Worm (Caenorhabditis elegans): Measurements from ENCODE around the gene col-148.

DNA sequence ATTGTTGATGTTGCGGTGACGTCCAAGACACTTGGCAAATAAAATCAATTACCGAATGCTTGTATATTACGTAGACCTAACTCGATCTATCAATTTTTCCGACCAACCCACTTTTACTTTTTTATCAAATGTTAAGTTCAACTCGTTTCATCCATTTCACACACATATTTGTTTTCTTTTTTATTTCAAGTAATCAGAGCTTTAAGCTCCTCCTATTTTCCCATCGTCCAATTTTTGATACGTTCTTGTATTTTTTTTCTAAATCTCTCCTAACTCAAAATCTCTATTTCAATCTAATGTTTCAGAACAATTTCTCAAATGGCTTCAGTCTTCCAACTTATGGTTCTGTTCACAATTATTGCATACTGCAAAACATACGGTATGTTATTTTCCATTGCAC lies 43.2 kb upstream of the col-148 start, which contains the start of gene ZK856.6:
- TF ChIP-seq lin-13 (GFP tag; optimal IDR thresholded peaks at IDR 0.05) (no peak), ztf-11 (tag; optimal IDR thresholded peaks at IDR 0.05) (no peak)

Measured in whole organism, L4 larva.